Worm (Caenorhabditis elegans) whole organism, early embryonic: ENCODE results near the gene F55G11.4.

Experiments used
- B0310.2 ChIP-seq: sonication (generic microtip); optimal IDR thresholded peaks from 2 replicates; lab custom pipeline; 2016; ENCODE audit warnings: mild to moderate bottlenecking, missing genetic modification characterization, missing compliant biosample characterization
- aly-1 ChIP-seq: sonication (generic microtip); optimal IDR thresholded peaks from 2 replicates; lab custom pipeline; 2016; ENCODE audit warnings: missing genetic modification characterization, missing compliant biosample characterization
- ama-1 ChIP-seq: fragments of 150-350 bp; optimal IDR thresholded peaks from 2 replicates; lab custom pipeline; 2014
- ceh-13 ChIP-seq: fragments of 200-800 bp; sonication (Bioruptor generic); optimal IDR thresholded peaks from 2 replicates; lab custom pipeline; 2018; ENCODE audit warnings: mild to moderate bottlenecking, missing genetic modification characterization, missing compliant biosample characterization
- ceh-36 ChIP-seq: sonication (generic microtip); optimal IDR thresholded peaks from 2 replicates; lab custom pipeline; 2016; ENCODE audit warnings: missing genetic modification characterization, inconsistent platforms, missing compliant biosample characterization
- flt-1 ChIP-seq: fragments of 200-800 bp; sonication (Bioruptor generic); IDR thresholded peaks from 2 replicates; pipeline ENCODE4 v1.3.6; 2022; ENCODE audit warnings: missing genetic modification characterization, missing compliant biosample characterization
- hmbx-1 ChIP-seq: sonication (generic microtip); optimal IDR thresholded peaks from 2 replicates; lab custom pipeline; 2016; ENCODE audit warnings: mild to moderate bottlenecking, missing genetic modification characterization, missing compliant biosample characterization
- hmg-4 ChIP-seq: fragments of 200-800 bp; sonication (Bioruptor generic); optimal IDR thresholded peaks from 2 replicates; lab custom pipeline; 2018; ENCODE audit warnings: mild to moderate bottlenecking, missing genetic modification characterization, missing compliant biosample characterization
- hnd-1 ChIP-seq: sonication (generic microtip); optimal IDR thresholded peaks from 2 replicates; lab custom pipeline; 2016; ENCODE audit warnings: missing genetic modification characterization, missing compliant biosample characterization
- pes-1 ChIP-seq: fragments of 200-800 bp; sonication (Bioruptor generic); IDR thresholded peaks from 2 replicates; pipeline ENCODE4 v1.3.6; 2022; ENCODE audit warnings: missing genetic modification reagents, missing genetic modification characterization, missing compliant biosample characterization
- scrt-1 ChIP-seq: fragments of 200-800 bp; sonication (Bioruptor generic); IDR thresholded peaks from 2 replicates; pipeline ENCODE4 v1.3.6; 2022; ENCODE audit warnings: missing genetic modification characterization, missing compliant biosample characterization
- sea-1 ChIP-seq: fragments of 200-800 bp; sonication (Bioruptor generic); conservative IDR thresholded peaks from 2 replicates; pipeline ENCODE4 v1.3.6; 2022; ENCODE audit warnings: missing genetic modification characterization, missing compliant biosample characterization
- tra-4 ChIP-seq: sonication (generic microtip); optimal IDR thresholded peaks from 2 replicates; lab custom pipeline; 2017; ENCODE audit warnings: missing genetic modification characterization, missing compliant biosample characterization

DNA sequence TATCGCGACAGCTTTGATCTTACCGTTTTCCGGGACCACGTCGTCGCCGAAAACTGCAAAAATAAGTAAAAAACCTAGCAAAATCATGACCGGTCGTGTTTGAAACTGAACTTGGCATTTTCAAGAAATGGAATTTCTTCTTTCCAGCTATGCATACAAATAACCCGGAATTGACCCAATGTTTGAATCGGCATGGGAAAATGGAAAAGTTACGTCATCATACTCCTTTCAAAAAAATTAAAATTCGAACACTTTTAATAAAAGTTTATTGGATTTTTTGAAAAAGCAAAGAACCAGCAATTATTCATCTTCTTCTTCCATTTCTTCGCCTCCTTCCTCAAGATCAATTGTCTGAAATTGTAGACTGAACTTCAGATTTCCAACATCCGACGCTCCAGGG is 21.0 kb downstream of the F55G11.4 start, which contains the start of gene K10D11.4:
- no peak for TF ChIP-seq hmbx-1 (tag; lab: Kevin White, UChicago)
- TF ChIP-seq aly-1 (tag; lab: Kevin White, UChicago), result no peak
- TF ChIP-seq ama-1, result no peak
- no peak for TF ChIP-seq flt-1 (GFP tag; lab: Robert Waterston, UW)
- no peak for TF ChIP-seq hnd-1 (tag; lab: Kevin White, UChicago)
- TF ChIP-seq tra-4 (tag; lab: Kevin White, UChicago), result no peak
- no peak for TF ChIP-seq B0310.2 (tag; lab: Kevin White, UChicago)
- TF ChIP-seq sea-1, result no peak
- TF ChIP-seq hmg-4 (GFP tag; lab: Kevin White, UChicago), result no peak
- TF ChIP-seq ceh-36 (tag; lab: Kevin White, UChicago), result no peak
- no peak for TF ChIP-seq pes-1 (GFP tag; lab: Robert Waterston, UW)
- no peak for TF ChIP-seq ceh-13 (GFP tag; lab: Kevin White, UChicago)
- TF ChIP-seq scrt-1, result no peak
